Worm (Caenorhabditis elegans): ENCODE measurements around the gene gfi-3.

- TF ChIP-seq ama-1 (optimal IDR thresholded peaks at IDR 0.05) (no peak), ama-1 (GFP tag; optimal IDR thresholded peaks at IDR 0.05) (no peak), pha-4 (tag; optimal IDR thresholded peaks at IDR 0.05) (no peak), ets-4 (GFP tag; optimal IDR thresholded peaks at IDR 0.05) (no peak)
Measured at ce11 chrX:14490486-14490885, 10.1 kb downstream of the gfi-3 start.
